Worm (Caenorhabditis elegans) whole organism, L3 larva: ENCODE data around the gene ZK673.1.

Experiments
- R02D3.7 ChIP-seq: fragments of 150-350 bp; optimal IDR thresholded peaks from 2 replicates; lab custom pipeline; 2014; ENCODE audit warnings: missing biosample characterization, missing genetic modification characterization
- aly-2 ChIP-seq: fragments of 150-350 bp; optimal IDR thresholded peaks from 2 replicates; lab custom pipeline; 2014; ENCODE audit warnings: missing biosample characterization, missing genetic modification characterization
- elt-1 ChIP-seq: fragments of 150-350 bp; optimal IDR thresholded peaks from 2 replicates; lab custom pipeline; 2014; ENCODE audit warnings: missing biosample characterization, missing genetic modification characterization
- fkh-10 ChIP-seq: sonication (generic microtip); optimal IDR thresholded peaks from 2 replicates; lab custom pipeline; 2017; ENCODE audit warnings: missing biosample characterization, missing genetic modification reagents, missing genetic modification characterization
- nhr-25 ChIP-seq: sonication (generic microtip); optimal IDR thresholded peaks from 2 replicates; lab custom pipeline; 2017; ENCODE audit warnings: missing biosample characterization, missing genetic modification characterization
- nhr-76 ChIP-seq: fragments of 150-350 bp; sonication (generic microtip); optimal IDR thresholded peaks from 5 replicates; lab custom pipeline; 2014; ENCODE audit warnings: missing biosample characterization, missing genetic modification characterization
- sea-2 ChIP-seq: fragments of 150-350 bp; sonication (generic microtip); optimal IDR thresholded peaks from 4 replicates; lab custom pipeline; 2014; ENCODE audit warnings: missing biosample characterization, missing genetic modification reagents, missing genetic modification characterization

DNA sequence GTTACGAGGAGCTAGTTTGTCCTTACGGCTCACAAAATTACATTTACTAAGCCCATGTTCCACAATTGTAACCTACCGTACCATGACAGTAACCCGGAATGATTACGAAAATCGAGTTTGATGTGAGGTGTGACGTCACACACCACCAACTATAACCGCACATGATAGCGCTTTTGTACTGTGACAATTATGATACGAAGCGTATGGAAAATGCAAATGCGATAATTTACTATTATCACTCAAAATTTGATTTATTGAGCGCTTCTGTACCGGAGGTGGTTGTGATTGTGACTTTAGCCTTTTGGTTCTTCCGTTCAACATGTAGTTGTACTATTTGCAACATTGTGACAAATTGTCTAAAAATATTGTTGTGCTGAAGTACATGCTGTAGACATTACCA lies 42.7 kb downstream of the ZK673.1 start:
- no peak for TF ChIP-seq nhr-76 (tag; lab: Kevin White, UChicago)
- no peak for TF ChIP-seq nhr-25
- no peak for TF ChIP-seq sea-2 (GFP tag; lab: Kevin White, UChicago)
- TF ChIP-seq fkh-10, result no peak
- no peak for TF ChIP-seq R02D3.7 (tag; lab: Kevin White, UChicago)
- no peak for TF ChIP-seq elt-1 (tag; lab: Kevin White, UChicago)
- TF ChIP-seq aly-2 (tag; lab: Kevin White, UChicago), result no peak
